Worm (Caenorhabditis elegans) whole organism, midembryonic: ENCODE measurements around the gene F41E6.15.

Source experiments
- T22C8.4 ChIP-seq: fragments of 200-800 bp; sonication (Bioruptor generic); IDR thresholded peaks from 2 replicates; pipeline ENCODE4 v1.3.6; 2022; ENCODE audit warnings: missing genetic modification characterization, missing compliant biosample characterization
- cog-1 ChIP-seq: sonication (generic microtip); optimal IDR thresholded peaks from 2 replicates; lab custom pipeline; 2016; ENCODE audit warnings: missing genetic modification characterization, missing compliant biosample characterization
- flt-1 ChIP-seq: fragments of 200-800 bp; sonication (Bioruptor generic); IDR thresholded peaks from 2 replicates; pipeline ENCODE4 v1.3.6; 2022; ENCODE audit warnings: missing genetic modification characterization, missing compliant biosample characterization
- klf-2 ChIP-seq: fragments of 200-800 bp; sonication (Bioruptor generic); conservative IDR thresholded peaks from 2 replicates; pipeline ENCODE4 v1.3.6; 2022; ENCODE audit warnings: missing genetic modification reagents, missing genetic modification characterization, missing compliant biosample characterization
- med-1 ChIP-seq: sonication (generic microtip); optimal IDR thresholded peaks from 2 replicates; lab custom pipeline; 2017; ENCODE audit warnings: missing genetic modification characterization, mild to moderate bottlenecking, missing compliant biosample characterization, antibody characterized with exemption, missing genetic modification reagents; ENCODE audit not compliant: insufficient read depth
- ref-1 ChIP-seq: fragments of 200-800 bp; sonication (Bioruptor generic); conservative IDR thresholded peaks from 2 replicates; pipeline ENCODE4 v1.3.6; 2022; ENCODE audit warnings: missing genetic modification reagents, missing genetic modification characterization, missing compliant biosample characterization
- tab-1 ChIP-seq: fragments of 200-800 bp; sonication (Bioruptor generic); IDR thresholded peaks from 2 replicates; pipeline ENCODE4 v1.3.6; 2022; ENCODE audit warnings: missing genetic modification characterization, missing compliant biosample characterization
- ztf-23 ChIP-seq: fragments of 200-800 bp; sonication (Bioruptor generic); IDR thresholded peaks from 2 replicates; pipeline ENCODE4 v1.3.6; 2022; ENCODE audit warnings: missing genetic modification reagents, missing genetic modification characterization, missing compliant biosample characterization
- ztf-29 ChIP-seq: fragments of 200-800 bp; sonication (Bioruptor generic); IDR thresholded peaks from 2 replicates; pipeline ENCODE4 v1.3.6; 2022; ENCODE audit warnings: missing genetic modification reagents, missing genetic modification characterization, missing compliant biosample characterization

F41E6.15 gene

DNA sequence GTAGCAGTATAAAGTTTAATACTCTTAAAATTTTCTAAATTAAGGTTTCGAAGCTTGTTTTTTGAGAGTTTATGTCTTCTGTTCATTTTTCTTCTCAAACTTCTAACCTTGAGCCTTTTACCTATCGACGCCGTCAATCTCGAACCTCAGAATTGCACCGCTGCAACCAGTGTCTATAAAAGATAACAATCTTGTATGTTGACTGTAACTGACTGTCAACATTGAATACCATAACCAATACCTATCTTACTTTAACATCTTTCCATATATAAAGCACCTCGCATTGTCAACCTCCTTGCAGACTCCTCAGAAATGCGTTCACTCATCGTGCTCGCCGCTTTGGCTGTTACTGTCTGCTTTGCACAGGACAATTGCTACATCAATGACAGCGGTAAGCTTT, 16.2 kb upstream of the F41E6.15 start, which contains the start of gene grd-5:
TSS of gene grd-5 (plus strand) at position 295 of the 400 bp plus-strand sequence.
- no peak for TF ChIP-seq flt-1 (GFP tag; lab: Robert Waterston, UW)
- TF ChIP-seq cog-1 (tag; lab: Kevin White, UChicago) = no peak
- no peak for TF ChIP-seq klf-2
- no peak for TF ChIP-seq tab-1 (GFP tag; lab: Robert Waterston, UW)
- no peak for TF ChIP-seq med-1 (GFP tag; lab: Kevin White, UChicago)
- TF ChIP-seq ztf-29 = no peak
- no peak for TF ChIP-seq ztf-23
- TF ChIP-seq T22C8.4 (GFP tag; lab: Robert Waterston, UW) = no peak
- TF ChIP-seq ref-1 (GFP tag; lab: Robert Waterston, UW) = no peak

DNA sequence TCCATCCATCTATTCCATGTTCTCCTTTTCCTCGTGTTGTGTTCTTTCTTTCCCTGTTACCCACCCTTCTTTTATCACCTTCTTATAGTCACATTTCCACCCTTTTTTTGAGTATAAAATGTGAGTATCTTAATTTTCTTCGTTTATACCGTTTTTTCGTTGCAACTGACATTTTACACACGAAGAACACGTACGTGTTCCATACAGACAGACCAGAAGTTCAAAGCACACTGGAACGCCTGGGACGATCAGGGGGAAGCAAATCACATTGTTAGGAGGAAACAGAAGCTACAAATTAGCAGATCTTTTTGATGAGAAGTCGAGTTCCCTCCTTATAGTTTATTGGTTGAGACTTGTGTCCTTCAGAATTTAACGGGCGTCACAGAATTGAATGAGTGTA, 13.2 kb upstream of the F41E6.15 start:
- TF ChIP-seq ztf-29 (no peak), tab-1 (GFP tag; lab: Robert Waterston, UW) (no peak), klf-2 (no peak), ztf-23 (no peak), ref-1 (GFP tag; lab: Robert Waterston, UW) (no peak), T22C8.4 (GFP tag; lab: Robert Waterston, UW) (no peak), med-1 (GFP tag; lab: Kevin White, UChicago) (no peak), cog-1 (tag; lab: Kevin White, UChicago) (no peak), flt-1 (GFP tag; lab: Robert Waterston, UW) (no peak)

DNA sequence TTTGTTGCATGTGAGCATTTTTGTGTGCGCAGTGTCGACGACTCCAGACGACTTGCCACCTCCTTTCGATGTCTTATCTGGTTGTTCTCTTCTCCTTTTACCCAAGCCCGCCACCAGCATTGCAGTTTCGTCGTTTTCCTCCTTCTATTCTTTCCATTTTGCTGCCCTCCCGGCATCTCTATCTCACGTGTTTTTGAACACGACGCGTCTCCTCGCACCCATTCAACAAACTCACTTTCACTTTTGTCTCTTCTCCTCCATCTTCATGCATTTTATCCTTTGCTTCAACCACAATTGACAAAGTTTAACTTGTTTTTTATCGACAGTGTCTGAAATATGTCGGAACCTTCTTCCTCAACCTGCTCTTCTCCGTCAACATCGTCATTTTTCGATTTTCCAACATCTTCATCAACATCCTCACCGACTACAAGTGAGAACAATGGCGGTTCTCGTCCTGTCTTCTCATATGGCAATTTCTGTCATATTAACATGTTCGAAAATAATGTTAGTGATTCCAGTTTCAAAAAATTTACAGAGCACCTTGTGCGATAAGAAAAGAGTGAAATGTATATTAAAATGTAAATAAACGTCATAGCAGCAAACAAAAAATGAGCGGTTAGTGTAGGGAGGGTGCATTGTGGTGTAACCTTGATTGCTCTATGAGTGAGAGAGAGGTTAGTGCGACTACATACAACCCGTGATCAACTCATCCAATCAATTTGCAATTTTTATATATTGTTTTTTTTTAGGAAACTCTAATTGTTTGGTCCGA, 8.3 kb upstream of the F41E6.15 start, which contains the start of gene fip-4:
TSS of gene fip-4 (minus strand) at position 636 of the 772 bp plus-strand sequence.
- no peak for TF ChIP-seq klf-2
- no peak for TF ChIP-seq cog-1 (tag; lab: Kevin White, UChicago)
- TF ChIP-seq ztf-29 = no peak
- no peak for TF ChIP-seq flt-1 (GFP tag; lab: Robert Waterston, UW)
- TF ChIP-seq tab-1 (GFP tag; lab: Robert Waterston, UW) = no peak
- TF ChIP-seq med-1 (GFP tag; lab: Kevin White, UChicago) = no peak
- TF ChIP-seq ref-1 (GFP tag; lab: Robert Waterston, UW) = no peak
- no peak for TF ChIP-seq ztf-23
- TF ChIP-seq T22C8.4 (GFP tag; lab: Robert Waterston, UW) = no peak

DNA sequence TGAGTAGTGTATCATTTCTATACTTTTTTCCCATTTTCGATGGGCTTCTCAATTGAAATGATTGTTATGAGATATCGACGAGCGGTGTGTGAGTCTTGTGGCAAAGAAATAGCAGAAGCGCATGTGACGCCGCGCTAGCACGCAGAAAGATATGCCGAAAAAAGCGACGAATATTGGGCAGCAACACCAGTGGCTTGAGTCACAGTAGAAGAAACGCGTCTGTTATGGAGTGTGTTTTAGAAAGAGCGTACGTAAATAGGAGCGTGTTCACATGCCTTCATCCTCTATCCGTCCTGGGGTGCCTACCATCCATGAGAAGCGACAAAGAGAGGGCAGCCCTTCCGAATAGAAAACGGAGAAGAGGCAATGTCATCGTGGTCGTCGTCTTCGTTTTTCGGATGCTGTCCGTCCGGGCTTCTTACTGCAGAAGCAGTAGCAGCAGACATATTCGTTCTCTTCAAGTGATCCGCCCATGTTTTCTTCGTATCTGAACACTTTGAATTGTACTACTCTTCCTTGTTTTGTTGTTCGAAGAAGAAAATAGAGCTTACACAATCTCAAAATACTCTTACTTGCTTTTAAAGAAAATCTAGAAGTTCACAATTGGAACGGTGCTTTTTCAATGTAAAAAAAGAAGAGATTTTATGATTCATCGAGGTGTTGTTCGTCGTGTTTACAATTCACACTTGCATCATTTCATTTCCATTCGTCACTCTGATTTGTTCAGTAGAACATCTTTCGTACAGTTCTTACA, 7.4 kb upstream of the F41E6.15 start:
- TF ChIP-seq ztf-23 = 0 out of 2 replicates have a peak, but pooled peaks have one; percentile 42
- no peak for TF ChIP-seq ref-1 (GFP tag; lab: Robert Waterston, UW)

DNA sequence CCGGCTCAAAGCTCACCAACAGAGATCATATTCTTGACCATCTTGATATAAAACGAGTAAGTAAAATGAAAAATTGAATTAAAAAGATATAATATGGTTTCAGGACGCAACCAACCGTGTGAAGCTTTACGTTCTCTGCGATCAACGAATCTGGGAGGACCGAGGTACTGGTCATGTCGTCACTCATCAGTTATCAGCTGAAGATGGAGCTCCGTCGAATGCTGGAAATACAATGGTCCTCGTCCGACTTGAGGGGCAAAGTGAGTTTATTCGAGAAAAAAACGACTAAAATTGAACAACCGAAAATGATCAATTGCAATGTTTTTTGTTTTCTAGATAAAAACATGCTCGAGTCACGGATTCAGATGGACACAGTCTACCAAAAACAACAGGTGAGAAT, 5.9 kb upstream of the F41E6.15 start:
- TF ChIP-seq med-1 (GFP tag; lab: Kevin White, UChicago) (no peak), klf-2 (no peak), tab-1 (GFP tag; lab: Robert Waterston, UW) (no peak), cog-1 (tag; lab: Kevin White, UChicago) (no peak), T22C8.4 (GFP tag; lab: Robert Waterston, UW) (no peak), ref-1 (GFP tag; lab: Robert Waterston, UW) (no peak), ztf-29 (no peak), ztf-23 (no peak), flt-1 (GFP tag; lab: Robert Waterston, UW) (no peak)

DNA sequence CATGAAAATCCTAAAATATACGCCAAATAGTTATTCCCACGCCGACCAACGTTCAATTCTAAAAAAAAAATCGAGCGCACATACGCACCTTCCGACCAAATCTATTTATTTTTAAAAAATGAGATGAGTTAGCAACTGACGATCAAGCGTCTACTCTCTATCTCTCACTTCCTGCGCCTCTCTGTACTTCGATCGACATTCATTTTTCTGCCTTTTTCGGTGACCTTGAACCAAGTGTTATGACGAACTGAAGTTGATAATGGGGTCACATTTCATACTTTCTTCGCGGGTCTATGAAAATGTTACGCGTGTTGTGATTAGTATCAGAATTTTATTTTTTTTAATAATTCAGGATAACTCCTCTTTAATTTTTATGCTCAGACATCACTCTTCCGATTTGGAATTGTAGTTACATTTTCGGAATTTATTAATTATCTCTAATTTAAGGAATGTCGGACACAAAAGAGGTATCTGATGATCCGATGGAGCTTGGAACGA, 4.9 kb upstream of the F41E6.15 start, which contains the start of gene smk-1:
TSS of gene smk-1 (plus strand) at position 448 of the 498 bp plus-strand sequence.
- TF ChIP-seq ref-1 (GFP tag; lab: Robert Waterston, UW) = no peak
- TF ChIP-seq cog-1 (tag; lab: Kevin White, UChicago) = no peak
- TF ChIP-seq tab-1 (GFP tag; lab: Robert Waterston, UW) = no peak
- no peak for TF ChIP-seq flt-1 (GFP tag; lab: Robert Waterston, UW)
- no peak for TF ChIP-seq klf-2
- no peak for TF ChIP-seq med-1 (GFP tag; lab: Kevin White, UChicago)
- TF ChIP-seq T22C8.4 (GFP tag; lab: Robert Waterston, UW) = no peak
- no peak for TF ChIP-seq ztf-23
- no peak for TF ChIP-seq ztf-29

DNA sequence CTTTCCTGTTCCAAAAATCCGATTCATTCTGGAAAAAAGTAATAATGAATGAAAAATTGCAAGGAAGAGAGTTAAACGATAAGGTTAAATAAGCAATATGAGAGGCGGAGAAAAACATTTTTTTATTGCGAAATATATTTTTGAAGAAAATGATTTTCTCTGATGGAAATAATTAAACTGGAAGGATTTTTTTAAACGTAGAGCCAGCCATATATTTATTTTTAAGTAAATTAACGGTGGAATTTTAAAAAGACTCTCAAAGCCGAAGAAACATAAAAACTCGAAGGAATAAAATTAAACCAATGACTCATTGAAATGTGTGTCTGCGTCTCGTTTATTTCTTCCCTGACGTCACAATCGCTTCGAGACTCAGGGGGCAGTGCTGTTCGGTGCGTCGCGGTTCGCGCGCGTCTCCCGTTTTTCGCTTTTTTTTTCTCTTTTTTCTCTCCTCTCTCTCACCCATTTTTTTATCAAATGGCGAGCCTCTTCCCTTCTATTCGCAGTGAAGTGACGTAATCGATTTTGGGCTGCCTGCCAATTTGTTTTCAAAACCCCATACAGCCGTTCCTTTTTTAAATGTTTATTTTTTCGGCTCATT, 3.7 kb upstream of the F41E6.15 start, which contains the start of gene vps-60:
TSS of gene vps-60 (minus strand) at position 30 of the 598 bp plus-strand sequence.
- TF ChIP-seq med-1 (GFP tag; lab: Kevin White, UChicago) = no peak
- 0 out of 2 replicates have a peak, but pooled peaks have one; percentile 26 for TF ChIP-seq flt-1 (GFP tag; lab: Robert Waterston, UW)
- TF ChIP-seq klf-2 = no peak
- TF ChIP-seq tab-1 (GFP tag; lab: Robert Waterston, UW) = no peak
- TF ChIP-seq ztf-23 = 0 out of 2 replicates have a peak, but pooled peaks have one; percentile 31
- no peak for TF ChIP-seq ref-1 (GFP tag; lab: Robert Waterston, UW)
- no peak for TF ChIP-seq T22C8.4 (GFP tag; lab: Robert Waterston, UW)
- TF ChIP-seq cog-1 (tag; lab: Kevin White, UChicago) = peak; percentile 71
- no peak for TF ChIP-seq ztf-29

DNA sequence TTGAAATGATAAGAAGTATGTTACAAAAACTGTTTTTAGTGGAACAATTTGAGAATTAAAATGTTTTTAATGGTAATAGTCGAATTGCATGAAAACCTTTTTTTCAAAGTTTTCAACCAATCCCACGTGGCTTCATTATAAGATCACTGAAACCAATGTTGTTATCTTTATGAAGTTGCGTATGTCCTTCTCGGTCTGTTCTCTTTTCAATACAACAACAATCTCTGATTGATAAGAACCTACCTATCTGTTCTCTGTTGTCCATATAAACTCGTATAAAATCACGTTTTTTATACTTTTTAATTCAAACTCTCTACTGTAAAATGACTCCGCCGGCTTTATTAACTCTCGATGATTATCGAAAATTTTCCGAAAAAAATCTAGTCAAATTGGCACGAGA, 734 bp upstream of the F41E6.15 start, which contains the start of gene F41E6.5:
TSS of gene F41E6.5 (plus strand) at position 209 of the 400 bp plus-strand sequence.
- no peak for TF ChIP-seq T22C8.4 (GFP tag; lab: Robert Waterston, UW)
- TF ChIP-seq cog-1 (tag; lab: Kevin White, UChicago) = no peak
- TF ChIP-seq flt-1 (GFP tag; lab: Robert Waterston, UW) = no peak
- no peak for TF ChIP-seq ztf-29
- no peak for TF ChIP-seq med-1 (GFP tag; lab: Kevin White, UChicago)
- TF ChIP-seq klf-2 = no peak
- no peak for TF ChIP-seq tab-1 (GFP tag; lab: Robert Waterston, UW)
- no peak for TF ChIP-seq ztf-23
- TF ChIP-seq ref-1 (GFP tag; lab: Robert Waterston, UW) = no peak
